Worm (Caenorhabditis elegans) whole organism, early embryonic: Measurements from ENCODE around the gene F26A1.7.

Source experiments
- B0310.2 ChIP-seq: sonication (generic microtip); optimal IDR thresholded peaks from 2 replicates; lab custom pipeline; 2016; ENCODE audit warnings: mild to moderate bottlenecking, missing genetic modification characterization, missing compliant biosample characterization
- F13C5.2 ChIP-seq: sonication (generic microtip); optimal IDR thresholded peaks from 2 replicates; lab custom pipeline; 2017; ENCODE audit warnings: mild to moderate bottlenecking, missing genetic modification characterization, inconsistent platforms, missing compliant biosample characterization
- aly-1 ChIP-seq: sonication (generic microtip); optimal IDR thresholded peaks from 2 replicates; lab custom pipeline; 2016; ENCODE audit warnings: missing genetic modification characterization, missing compliant biosample characterization
- ama-1 ChIP-seq: fragments of 150-350 bp; optimal IDR thresholded peaks from 2 replicates; lab custom pipeline; 2014
- ceh-36 ChIP-seq: sonication (generic microtip); optimal IDR thresholded peaks from 2 replicates; lab custom pipeline; 2016; ENCODE audit warnings: missing genetic modification characterization, inconsistent platforms, missing compliant biosample characterization
- flt-1 ChIP-seq: fragments of 200-800 bp; sonication (Bioruptor generic); IDR thresholded peaks from 2 replicates; pipeline ENCODE4 v1.3.6; 2022; ENCODE audit warnings: missing genetic modification characterization, missing compliant biosample characterization
- hmbx-1 ChIP-seq: sonication (generic microtip); optimal IDR thresholded peaks from 2 replicates; lab custom pipeline; 2016; ENCODE audit warnings: mild to moderate bottlenecking, missing genetic modification characterization, missing compliant biosample characterization
- hnd-1 ChIP-seq: sonication (generic microtip); optimal IDR thresholded peaks from 2 replicates; lab custom pipeline; 2016; ENCODE audit warnings: missing genetic modification characterization, missing compliant biosample characterization
- pes-1 ChIP-seq: fragments of 200-800 bp; sonication (Bioruptor generic); IDR thresholded peaks from 2 replicates; pipeline ENCODE4 v1.3.6; 2022; ENCODE audit warnings: missing genetic modification reagents, missing genetic modification characterization, missing compliant biosample characterization
- scrt-1 ChIP-seq: fragments of 200-800 bp; sonication (Bioruptor generic); IDR thresholded peaks from 2 replicates; pipeline ENCODE4 v1.3.6; 2022; ENCODE audit warnings: missing genetic modification characterization, missing compliant biosample characterization
- sea-1 ChIP-seq: fragments of 200-800 bp; sonication (Bioruptor generic); conservative IDR thresholded peaks from 2 replicates; pipeline ENCODE4 v1.3.6; 2022; ENCODE audit warnings: missing genetic modification characterization, missing compliant biosample characterization
- tbx-11 ChIP-seq: fragments of 200-800 bp; sonication (Bioruptor generic); IDR thresholded peaks from 2 replicates; pipeline ENCODE4 v1.3.6; 2022; ENCODE audit warnings: missing genetic modification characterization, missing compliant biosample characterization
- tbx-37 ChIP-seq: fragments of 200-800 bp; sonication (Bioruptor generic); conservative IDR thresholded peaks from 2 replicates; pipeline ENCODE4 v1.3.6; 2022; ENCODE audit warnings: missing genetic modification reagents, missing genetic modification characterization, missing compliant biosample characterization
- tra-4 ChIP-seq: sonication (generic microtip); optimal IDR thresholded peaks from 2 replicates; lab custom pipeline; 2017; ENCODE audit warnings: missing genetic modification characterization, missing compliant biosample characterization

ce11 chrIII:4767869-4768645 is 51.7 kb downstream of the F26A1.7 start:
- no peak for TF ChIP-seq flt-1 (GFP tag; lab: Robert Waterston, UW)
- no peak for TF ChIP-seq ama-1
- TF ChIP-seq sea-1 (GFP tag; lab: Robert Waterston, UW) = no peak
- TF ChIP-seq B0310.2 (tag; lab: Kevin White, UChicago) = no peak
- TF ChIP-seq pes-1 (GFP tag; lab: Robert Waterston, UW) = no peak
- TF ChIP-seq F13C5.2 = no peak
- no peak for TF ChIP-seq scrt-1 (GFP tag; lab: Robert Waterston, UW)
- no peak for TF ChIP-seq tbx-37
- no peak for TF ChIP-seq hmbx-1 (tag; lab: Kevin White, UChicago)
- TF ChIP-seq aly-1 (tag; lab: Kevin White, UChicago) = no peak
- no peak for TF ChIP-seq tra-4 (tag; lab: Kevin White, UChicago)
- TF ChIP-seq tbx-11 (GFP tag; lab: Robert Waterston, UW) = no peak
- no peak for TF ChIP-seq ceh-36 (tag; lab: Kevin White, UChicago)
- TF ChIP-seq hnd-1 (tag; lab: Kevin White, UChicago) = no peak
